Worm (Caenorhabditis elegans) whole organism, L3 larva: ENCODE measurements around the gene mdh-1.

ENCODE experiments used
- R02D3.7 ChIP-seq: fragments of 150-350 bp; optimal IDR thresholded peaks from 2 replicates; lab custom pipeline; 2014; ENCODE audit warnings: missing biosample characterization, missing genetic modification characterization
- ama-1 ChIP-seq: fragments of 150-350 bp; optimal IDR thresholded peaks from 2 replicates; lab custom pipeline; 2018
- ceh-16 ChIP-seq: sonication (generic microtip); optimal IDR thresholded peaks from 2 replicates; lab custom pipeline; 2017; ENCODE audit warnings: missing biosample characterization, missing genetic modification characterization
- ceh-28 ChIP-seq: fragments of 150-350 bp; optimal IDR thresholded peaks from 2 replicates; lab custom pipeline; 2014; ENCODE audit warnings: missing biosample characterization, missing genetic modification reagents, missing genetic modification characterization
- ceh-9 ChIP-seq: sonication (generic microtip); optimal IDR thresholded peaks from 2 replicates; lab custom pipeline; 2018; ENCODE audit warnings: missing biosample characterization, missing genetic modification characterization
- egl-27 ChIP-seq: sonication (generic microtip); optimal IDR thresholded peaks from 4 replicates; lab custom pipeline; 2017; ENCODE audit warnings: missing biosample characterization, missing genetic modification reagents, missing genetic modification characterization
- egl-5 ChIP-seq: fragments of 150-350 bp; optimal IDR thresholded peaks from 2 replicates; lab custom pipeline; 2017; ENCODE audit warnings: missing biosample characterization, missing genetic modification reagents, missing genetic modification characterization, inconsistent platforms
- elt-1 ChIP-seq: fragments of 150-350 bp; optimal IDR thresholded peaks from 2 replicates; lab custom pipeline; 2014; ENCODE audit warnings: missing biosample characterization, missing genetic modification characterization
- elt-2 ChIP-seq: sonication (generic microtip); optimal IDR thresholded peaks from 2 replicates; lab custom pipeline; 2016; ENCODE audit warnings: missing genetic modification reagents, mild to moderate bottlenecking, missing genetic modification characterization, missing compliant biosample characterization
- elt-3 ChIP-seq, 3 experiments: fragments of 150-350 bp in 1 of 3; sonication (generic microtip) in 2 of 3; optimal IDR thresholded peaks; 2 replicates in 2 of 3; 4 replicates in 1 of 3; lab custom pipeline; 2014 to 2017; ENCODE audit warnings: missing biosample characterization in 3 of 3, missing genetic modification characterization in 3 of 3
- eor-1 ChIP-seq, 2 experiments: fragments of 150-350 bp; optimal IDR thresholded peaks; 2 replicates each; lab custom pipeline; 2014 to 2018; ENCODE audit warnings: missing biosample characterization in 2 of 2, missing genetic modification characterization in 2 of 2
- fkh-10 ChIP-seq: sonication (generic microtip); optimal IDR thresholded peaks from 2 replicates; lab custom pipeline; 2017; ENCODE audit warnings: missing biosample characterization, missing genetic modification reagents, missing genetic modification characterization
- fos-1 ChIP-seq: fragments of 150-350 bp; optimal IDR thresholded peaks from 2 replicates; lab custom pipeline; 2014; ENCODE audit warnings: missing biosample characterization, missing genetic modification characterization
- hmg-11 ChIP-seq: sonication (generic microtip); optimal IDR thresholded peaks from 2 replicates; lab custom pipeline; 2016; ENCODE audit warnings: missing genetic modification characterization, missing compliant biosample characterization
- lin-15B ChIP-seq: fragments of 150-350 bp; optimal IDR thresholded peaks from 2 replicates; lab custom pipeline; 2014; ENCODE audit warnings: missing biosample characterization, missing genetic modification characterization
- mdl-1 ChIP-seq: fragments of 150-350 bp; optimal IDR thresholded peaks from 2 replicates; lab custom pipeline; 2014; ENCODE audit warnings: missing biosample characterization, missing genetic modification characterization
- nfya-1 ChIP-seq: sonication (generic microtip); optimal IDR thresholded peaks from 2 replicates; lab custom pipeline; 2017; ENCODE audit warnings: missing genetic modification characterization, mild to moderate bottlenecking, missing compliant biosample characterization, antibody characterized with exemption, moderate library complexity; ENCODE audit not compliant: insufficient read depth
- nhr-23 ChIP-seq: fragments of 150-350 bp; optimal IDR thresholded peaks from 2 replicates; lab custom pipeline; 2014; ENCODE audit warnings: missing biosample characterization, missing genetic modification reagents, missing genetic modification characterization
- nhr-237 ChIP-seq: fragments of 150-350 bp; optimal IDR thresholded peaks from 2 replicates; lab custom pipeline; 2014; ENCODE audit warnings: missing biosample characterization, missing genetic modification characterization
- nhr-25 ChIP-seq: sonication (generic microtip); optimal IDR thresholded peaks from 2 replicates; lab custom pipeline; 2017; ENCODE audit warnings: missing biosample characterization, missing genetic modification characterization
- nhr-28 ChIP-seq: fragments of 150-350 bp; optimal IDR thresholded peaks from 2 replicates; lab custom pipeline; 2014; ENCODE audit warnings: missing biosample characterization, missing genetic modification characterization
- nhr-43 ChIP-seq: sonication (generic microtip); optimal IDR thresholded peaks from 2 replicates; lab custom pipeline; 2016; ENCODE audit warnings: mild to moderate bottlenecking, missing genetic modification characterization, missing compliant biosample characterization; ENCODE audit not compliant: poor library complexity, severe bottlenecking
- nhr-67 ChIP-seq: fragments of 150-350 bp; optimal IDR thresholded peaks from 2 replicates; lab custom pipeline; 2014; ENCODE audit warnings: missing biosample characterization, missing genetic modification characterization
- nhr-76 ChIP-seq: fragments of 150-350 bp; sonication (generic microtip); optimal IDR thresholded peaks from 5 replicates; lab custom pipeline; 2014; ENCODE audit warnings: missing biosample characterization, missing genetic modification characterization
- pha-4 ChIP-seq: fragments of 150-350 bp; optimal IDR thresholded peaks from 2 replicates; lab custom pipeline; 2014; ENCODE audit warnings: missing biosample characterization, missing genetic modification reagents, missing genetic modification characterization
- pqm-1 ChIP-seq: fragments of 150-350 bp; optimal IDR thresholded peaks from 2 replicates; lab custom pipeline; 2017; ENCODE audit warnings: missing biosample characterization, missing genetic modification characterization, inconsistent platforms
- sea-2 ChIP-seq: fragments of 150-350 bp; sonication (generic microtip); optimal IDR thresholded peaks from 4 replicates; lab custom pipeline; 2014; ENCODE audit warnings: missing biosample characterization, missing genetic modification reagents, missing genetic modification characterization
- skn-1 ChIP-seq: fragments of 150-350 bp; optimal IDR thresholded peaks from 2 replicates; lab custom pipeline; 2014; ENCODE audit warnings: missing biosample characterization, missing genetic modification characterization
- snpc-4 ChIP-seq: fragments of 150-350 bp; optimal IDR thresholded peaks from 2 replicates; lab custom pipeline; 2014; ENCODE audit warnings: missing biosample characterization, missing genetic modification characterization
- unc-62 ChIP-seq: fragments of 150-350 bp; sonication (generic microtip); optimal IDR thresholded peaks from 4 replicates; lab custom pipeline; 2014; ENCODE audit warnings: missing biosample characterization, missing genetic modification reagents, missing genetic modification characterization
- zag-1 ChIP-seq: fragments of 150-350 bp; optimal IDR thresholded peaks from 2 replicates; lab custom pipeline; 2014; ENCODE audit warnings: missing biosample characterization, missing genetic modification characterization

mdh-1 gene

ce11 chrV:6513786-6514430 lies 2.4 kb downstream of the mdh-1 start:
- TF ChIP-seq ceh-28 (tag; lab: Kevin White, UChicago): peak; percentile 46
- TF ChIP-seq mdl-1 (tag; lab: Kevin White, UChicago): no peak
- no peak for TF ChIP-seq nhr-237 (tag; lab: Kevin White, UChicago)
- TF ChIP-seq nhr-67 (tag; lab: Kevin White, UChicago): no peak
- no peak for TF ChIP-seq zag-1
- peak; percentile 18 for TF ChIP-seq nhr-43 (tag; lab: Kevin White, UChicago)
- TF ChIP-seq nhr-23 (tag; lab: Kevin White, UChicago): peak; percentile 92
- no peak for TF ChIP-seq fos-1 (tag; lab: Kevin White, UChicago)
- TF ChIP-seq ama-1: no peak

- TF ChIP-seq sea-2: no peak
- TF ChIP-seq ama-1: no peak
- TF ChIP-seq nhr-23 (tag; lab: Kevin White, UChicago): peak; percentile 1
- TF ChIP-seq nhr-25 (tag; lab: Kevin White, UChicago): peak; percentile 68
- no peak for TF ChIP-seq pha-4
- TF ChIP-seq nhr-43 (tag; lab: Kevin White, UChicago): peak; percentile 28
These were observed 3.0 kb downstream of the mdh-1 start for ce11 chrV:6513356-6513755.

ce11 chrV:6511121-6511520 lies 5.2 kb downstream of the mdh-1 start, which contains the start of gene ubh-1:
ubh-1 (minus strand) TSS chrV:6511409.
- TF ChIP-seq snpc-4 (tag; lab: Kevin White, UChicago) (no peak), elt-1 (no peak), fos-1 (tag; lab: Kevin White, UChicago) (no peak), eor-1 (tag; optimal IDR thresholded peaks at IDR 0.05; lab: Kevin White, UChicago) (no peak), nhr-23 (tag; lab: Kevin White, UChicago) (peak; percentile 51), egl-5 (tag; lab: Kevin White, UChicago) (no peak), nhr-43 (tag; lab: Kevin White, UChicago) (no peak), ama-1 (peak; percentile 52), lin-15B (tag; lab: Kevin White, UChicago) (no peak), unc-62 (GFP tag; lab: Kevin White, UChicago) (no peak), elt-3 (tag; optimal IDR thresholded peaks at IDR 0.05; lab: Kevin White, UChicago) (peak in 1 of 3 experiments; percentile 25), elt-2 (tag; lab: Kevin White, UChicago) (no peak), skn-1 (tag; lab: Kevin White, UChicago) (no peak)

- TF ChIP-seq R02D3.7 (tag; lab: Kevin White, UChicago) (no peak), nfya-1 (tag; lab: Kevin White, UChicago) (no peak), ama-1 (no peak), elt-2 (tag; lab: Kevin White, UChicago) (no peak), nhr-43 (tag; lab: Kevin White, UChicago) (no peak), nhr-23 (tag; lab: Kevin White, UChicago) (no peak)
These were observed 5.7 kb downstream of the mdh-1 start for ce11 chrV:6510622-6511021.

ce11 chrV:6509717-6510116 lies 6.6 kb downstream of the mdh-1 start, which contains the start of gene ubh-2:
ubh-2 (minus strand) TSS chrV:6509817.
- TF ChIP-seq skn-1 (tag; lab: Kevin White, UChicago) (no peak), nhr-23 (tag; lab: Kevin White, UChicago) (no peak), sea-2 (no peak), elt-1 (no peak), ceh-16 (tag; lab: Kevin White, UChicago) (no peak), pha-4 (no peak), pqm-1 (tag; lab: Kevin White, UChicago) (no peak), fkh-10 (no peak), zag-1 (no peak), nhr-28 (tag; lab: Kevin White, UChicago) (no peak), egl-27 (no peak), nhr-76 (tag; lab: Kevin White, UChicago) (no peak), lin-15B (tag; lab: Kevin White, UChicago) (no peak), unc-62 (GFP tag; lab: Kevin White, UChicago) (no peak), ceh-9 (tag; lab: Kevin White, UChicago) (no peak), elt-3 (tag; optimal IDR thresholded peaks at IDR 0.05; lab: Kevin White, UChicago) (no peak), fos-1 (tag; lab: Kevin White, UChicago) (no peak), hmg-11 (no peak), ama-1 (no peak), nhr-67 (tag; lab: Kevin White, UChicago) (no peak)
